Worm (Caenorhabditis elegans): ENCODE data around the gene str-199.

The str-199 gene

ce11 chrV:17220345-17220744 lies 30.0 kb upstream of the str-199 start, which contains the start of gene srh-109:
Gene srh-109 (minus strand): TSS chrV:17220445.
- TF ChIP-seq fkh-10 (GFP tag; optimal IDR thresholded peaks at IDR 0.05) (no peak), unc-3 (GFP tag; conservative IDR thresholded peaks at IDR 0.05) (no peak), unc-3 (tag; optimal IDR thresholded peaks at IDR 0.05) (no peak), zip-5 (tag; optimal IDR thresholded peaks at IDR 0.05) (no peak), ceh-31 (tag; optimal IDR thresholded peaks at IDR 0.05) (no peak), dmd-4 (tag; optimal IDR thresholded peaks at IDR 0.05; ENCODE audit: borderline replicate concordance) (no peak), che-1 (tag; optimal IDR thresholded peaks at IDR 0.05) (no peak), C08G9.2 (tag; optimal IDR thresholded peaks at IDR 0.05) (no peak), ceh-34 (tag; optimal IDR thresholded peaks at IDR 0.05) (no peak), ceh-6 (GFP tag; optimal IDR thresholded peaks at IDR 0.05) (no peak), tbx-7 (tag; optimal IDR thresholded peaks at IDR 0.05) (no peak), T23F11.4 (GFP tag; optimal IDR thresholded peaks at IDR 0.05) (no peak), ahr-1 (tag; optimal IDR thresholded peaks at IDR 0.05) (no peak), hlh-30 (tag; optimal IDR thresholded peaks at IDR 0.05; ENCODE audit: insufficient read depth) (no peak), F13H6.1 (tag; optimal IDR thresholded peaks at IDR 0.05) (no peak), nfya-1 (tag; optimal IDR thresholded peaks at IDR 0.05) (no peak), mec-3 (tag; optimal IDR thresholded peaks at IDR 0.05; ENCODE audit: borderline replicate concordance) (no peak), sox-2 (GFP tag; IDR thresholded peaks at IDR 0.05) (no peak)

ce11 chrV:17217690-17218089 lies 27.4 kb upstream of the str-199 start, which contains the start of gene srbc-62:
Gene srbc-62 (plus strand): TSS chrV:17217990.
- TF ChIP-seq zip-5 (tag; optimal IDR thresholded peaks at IDR 0.05) (no peak), lim-6 (tag; optimal IDR thresholded peaks at IDR 0.05) (no peak), hlh-30 (tag; optimal IDR thresholded peaks at IDR 0.05; ENCODE audit: insufficient read depth) (no peak), dve-1 (tag; optimal IDR thresholded peaks at IDR 0.05) (no peak), pax-1 (tag; optimal IDR thresholded peaks at IDR 0.05) (no peak), unc-3 (GFP tag; conservative IDR thresholded peaks at IDR 0.05) (no peak), unc-3 (tag; optimal IDR thresholded peaks at IDR 0.05) (no peak), ceh-19 (GFP tag; optimal IDR thresholded peaks at IDR 0.05) (no peak), syd-9 (tag; optimal IDR thresholded peaks at IDR 0.05) (no peak), elt-2 (tag; optimal IDR thresholded peaks at IDR 0.05) (no peak), nfya-1 (tag; optimal IDR thresholded peaks at IDR 0.05) (no peak), hlh-13 (GFP tag; optimal IDR thresholded peaks at IDR 0.05) (no peak), che-1 (tag; optimal IDR thresholded peaks at IDR 0.05) (no peak), ceh-24 (tag; optimal IDR thresholded peaks at IDR 0.05) (no peak), ets-4 (tag; optimal IDR thresholded peaks at IDR 0.05) (no peak), fkh-6 (tag; optimal IDR thresholded peaks at IDR 0.05) (no peak)

DNA sequence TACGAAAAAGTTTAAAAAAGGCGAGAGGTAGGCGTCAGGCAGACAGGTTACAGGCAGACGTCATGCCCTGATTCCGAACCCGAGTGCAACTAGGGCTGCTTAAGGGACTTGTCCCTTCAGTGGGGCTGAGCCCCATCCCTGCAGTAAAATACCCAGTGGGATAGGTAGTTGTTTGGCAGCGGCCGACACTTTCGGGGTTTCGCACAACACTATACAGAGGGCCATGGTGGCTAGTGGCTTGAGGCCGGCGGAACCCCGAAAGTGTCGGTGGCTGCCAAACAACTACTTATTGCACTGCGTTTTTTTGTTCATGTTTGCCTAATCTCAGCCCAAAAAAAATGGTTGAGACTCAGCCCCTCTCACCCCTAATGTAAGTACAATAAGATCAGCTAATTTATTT lies 25.3 kb upstream of the str-199 start:
- no peak for TF ChIP-seq dve-1 (tag; optimal IDR thresholded peaks at IDR 0.05)
- no peak for TF ChIP-seq sox-2 (GFP tag; IDR thresholded peaks at IDR 0.05)
- no peak for TF ChIP-seq ref-2 (tag; optimal IDR thresholded peaks at IDR 0.05)
- TF ChIP-seq pros-1 (tag; optimal IDR thresholded peaks at IDR 0.05): no peak
- TF ChIP-seq ceh-2 (tag; optimal IDR thresholded peaks at IDR 0.05): no peak
- TF ChIP-seq pax-1 (tag; optimal IDR thresholded peaks at IDR 0.05): no peak
- no peak for TF ChIP-seq nhr-11 (tag; optimal IDR thresholded peaks at IDR 0.05)
- no peak for TF ChIP-seq sox-4 (tag; optimal IDR thresholded peaks at IDR 0.05)
- TF ChIP-seq dmd-4 (tag; optimal IDR thresholded peaks at IDR 0.05; ENCODE audit: borderline replicate concordance): no peak
- TF ChIP-seq pag-3 (tag; optimal IDR thresholded peaks at IDR 0.05; ENCODE audit: borderline replicate concordance): no peak
- no peak for TF ChIP-seq pat-9 (tag; optimal IDR thresholded peaks at IDR 0.05)
- TF ChIP-seq ceh-18 (tag; optimal IDR thresholded peaks at IDR 0.05): no peak
- TF ChIP-seq ceh-9 (tag; optimal IDR thresholded peaks at IDR 0.05): no peak
- no peak for TF ChIP-seq fkh-6 (tag; optimal IDR thresholded peaks at IDR 0.05)
- no peak for TF ChIP-seq ztf-16 (tag; optimal IDR thresholded peaks at IDR 0.05)
- no peak for TF ChIP-seq lim-6 (tag; optimal IDR thresholded peaks at IDR 0.05)
- no peak for TF ChIP-seq gmeb-2 (tag; optimal IDR thresholded peaks at IDR 0.05)
- no peak for TF ChIP-seq unc-86 (tag; optimal IDR thresholded peaks at IDR 0.05)

Data from whole organism, late embryonic.